Fruit fly (Drosophila melanogaster): ENCODE data around the gene btn.

Gene btn

DNA sequence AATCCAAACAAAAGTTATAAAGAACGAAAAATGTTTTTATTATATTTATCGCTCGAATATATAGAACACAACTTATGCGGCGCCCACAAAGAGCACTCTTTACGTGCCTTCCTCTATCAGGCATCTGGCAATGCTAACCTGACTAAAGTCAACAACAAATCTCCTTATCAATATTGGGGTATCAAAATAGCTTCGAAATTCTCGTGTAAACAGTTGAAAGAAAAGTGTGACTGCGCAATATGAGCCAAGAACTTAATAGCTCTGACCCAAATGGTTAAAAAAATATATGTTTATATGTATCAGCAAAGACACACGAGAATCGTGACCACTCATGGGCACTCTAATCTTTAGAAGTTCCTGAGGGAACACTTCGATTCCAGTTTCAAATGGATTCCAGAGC lies 44.7 kb upstream of the btn start (continued):
- TF ChIP-seq fd96Cb (tag; optimal IDR thresholded peaks at IDR 0.05) (no peak), CG15073 (GFP tag; optimal IDR thresholded peaks at IDR 0.05) (no peak), Camta (GFP tag; optimal IDR thresholded peaks at IDR 0.05) (peak; percentile 23), twi (tag; optimal IDR thresholded peaks at IDR 0.05) (peak; percentile 4), zfh2 (GFP tag; optimal IDR thresholded peaks at IDR 0.05) (no peak), cg (GFP tag; optimal IDR thresholded peaks at IDR 0.05) (no peak), CG17568 (GFP tag; optimal IDR thresholded peaks at IDR 0.05) (peak; percentile 52), slou (GFP tag; optimal IDR thresholded peaks at IDR 0.05) (no peak), CHES-1-like (GFP tag; optimal IDR thresholded peaks at IDR 0.05) (no peak), CG16813 (GFP tag; IDR thresholded peaks at IDR 0.05; ENCODE audit: partially characterized antibody) (no peak), CG12219 (GFP tag; optimal IDR thresholded peaks at IDR 0.05) (peak; percentile 15), CG10543 (GFP tag; optimal IDR thresholded peaks at IDR 0.05) (peak; percentile 37), CG2120 (GFP tag; optimal IDR thresholded peaks at IDR 0.05) (peak; percentile 11), CG6272 (GFP tag; IDR thresholded peaks at IDR 0.05) (no peak), Fer1 (GFP tag; optimal IDR thresholded peaks at IDR 0.05) (peak; percentile 18), CG6254 (GFP tag; optimal IDR thresholded peaks at IDR 0.05) (no peak), CG4730 (GFP tag; IDR thresholded peaks at IDR 0.05) (no peak), CG2678 (tag; optimal IDR thresholded peaks at IDR 0.05) (peak; percentile 22), CG12155 (GFP tag; optimal IDR thresholded peaks at IDR 0.05) (no peak), CG6689 (GFP tag; IDR thresholded peaks at IDR 0.05) (no peak), Sox100B (GFP tag; optimal IDR thresholded peaks at IDR 0.05) (peak; percentile 16), Hr39 (optimal IDR thresholded peaks at IDR 0.05) (no peak), shn (GFP tag; optimal IDR thresholded peaks at IDR 0.05) (no peak), sd (tag; optimal IDR thresholded peaks at IDR 0.05) (peak; percentile 84), otp (GFP tag; IDR thresholded peaks at IDR 0.05) (no peak), ara (GFP tag; IDR thresholded peaks at IDR 0.05) (no peak), Dref (GFP tag; IDR thresholded peaks at IDR 0.05) (no peak), odd (GFP tag; optimal IDR thresholded peaks at IDR 0.05) (peak; percentile 21), CG18476 (GFP tag; optimal IDR thresholded peaks at IDR 0.05) (no peak), sug (tag; optimal IDR thresholded peaks at IDR 0.05) (peak; percentile 53), Asciz (GFP tag; optimal IDR thresholded peaks at IDR 0.05) (peak; percentile 7), luna (GFP tag; optimal IDR thresholded peaks at IDR 0.05) (no peak), CG2889 (GFP tag; IDR thresholded peaks at IDR 0.05) (no peak), CG15269 (tag; optimal IDR thresholded peaks at IDR 0.05) (peak; percentile 15), Xbp1 (GFP tag; optimal IDR thresholded peaks at IDR 0.05) (no peak), CG17912 (GFP tag; optimal IDR thresholded peaks at IDR 0.05) (peak; percentile 31), CG18262 (tag; optimal IDR thresholded peaks at IDR 0.05) (no peak), ato (GFP tag; IDR thresholded peaks at IDR 0.05; ENCODE audit: partially characterized antibody) (no peak), CkIIα-i1 (GFP tag; IDR thresholded peaks at IDR 0.05) (no peak), CG10366 (GFP tag; IDR thresholded peaks at IDR 0.05) (no peak), sc (optimal IDR thresholded peaks at IDR 0.05) (no peak), sc (GFP tag; optimal IDR thresholded peaks at IDR 0.05) (no peak), ems (GFP tag; optimal IDR thresholded peaks at IDR 0.05) (no peak), fd64A (GFP tag; optimal IDR thresholded peaks at IDR 0.05) (peak; percentile 19), CG7987 (GFP tag; optimal IDR thresholded peaks at IDR 0.05) (peak; percentile 37), amos (GFP tag; IDR thresholded peaks at IDR 0.05; ENCODE audit: partially characterized antibody) (no peak), run (tag; optimal IDR thresholded peaks at IDR 0.05) (no peak), Hmr (GFP tag; optimal IDR thresholded peaks at IDR 0.05) (peak; percentile 48), CG14441 (GFP tag; IDR thresholded peaks at IDR 0.05) (no peak), pum (GFP tag; optimal IDR thresholded peaks at IDR 0.05) (no peak), wdn (GFP tag; IDR thresholded peaks at IDR 0.05) (no peak), lbe (GFP tag; optimal IDR thresholded peaks at IDR 0.05) (no peak)

Data from whole organism, embryonic.